Fruit fly (Drosophila melanogaster) whole organism, pupa: ENCODE data around the gene ash1.

Experiments used
- CG10348 ChIP-seq: fragments of 200-800 bp; sonication (Bioruptor generic); IDR thresholded peaks from 2 replicates; pipeline ENCODE4 v1.3.6; 2022; ENCODE audit warnings: missing biosample characterization, missing genetic modification characterization
- CG13204 ChIP-seq: fragments of 200-800 bp; sonication (Bioruptor generic); optimal IDR thresholded peaks from 2 replicates; lab custom pipeline; 2018; ENCODE audit warnings: missing biosample characterization, mild to moderate bottlenecking, missing genetic modification characterization, moderate library complexity
- CG14655 ChIP-seq: fragments of 200-800 bp; sonication (Bioruptor generic); optimal IDR thresholded peaks from 3 replicates; lab custom pipeline; 2017; ENCODE audit warnings: mild to moderate bottlenecking, missing biosample characterization, missing genetic modification reagents, missing genetic modification characterization
- CG32121 ChIP-seq: fragments of 200-800 bp; sonication (Bioruptor generic); IDR thresholded peaks from 2 replicates; pipeline ENCODE4 v1.3.6; 2022; ENCODE audit warnings: missing biosample characterization, missing genetic modification characterization
- EcR ChIP-seq: fragments of 200-800 bp; sonication (Bioruptor generic); optimal IDR thresholded peaks from 3 replicates; lab custom pipeline; 2019; ENCODE audit warnings: missing biosample characterization, missing genetic modification characterization, mild to moderate bottlenecking, moderate library complexity, missing genetic modification reagents
- gl ChIP-seq: fragments of 200-800 bp; sonication (Bioruptor generic); optimal IDR thresholded peaks from 2 replicates; lab custom pipeline; 2018; ENCODE audit warnings: missing biosample characterization, mild to moderate bottlenecking, missing genetic modification characterization

dm6 chr3L:19563014-19563413 lies 35.5 kb downstream of the ash1 start:
- no peak for TF ChIP-seq CG10348 (GFP tag; lab: Robert Waterston, UW)
- no peak for TF ChIP-seq CG14655 (GFP tag; lab: Kevin White, UChicago)
- TF ChIP-seq EcR (GFP tag; lab: Kevin White, UChicago), result no peak
- no peak for TF ChIP-seq gl
- TF ChIP-seq CG32121 (GFP tag; lab: Robert Waterston, UW), result no peak
- TF ChIP-seq CG13204, result no peak
